Fruit fly (Drosophila melanogaster) whole organism, prepupa: ENCODE data around the gene Unc50.
A peak's percentile ranks its signal among the peaks of the same experiment; 100 is the strongest.

Source experiments
- Blimp-1 ChIP-seq: fragments of 200-800 bp; sonication (Bioruptor generic); optimal IDR thresholded peaks from 3 replicates; lab custom pipeline; 2017; ENCODE audit warnings: missing biosample characterization, missing genetic modification characterization, mild to moderate bottlenecking, moderate library complexity, missing genetic modification reagents
- CG10631 ChIP-seq: fragments of 200-800 bp; sonication (Bioruptor generic); optimal IDR thresholded peaks from 2 replicates; lab custom pipeline; 2016; ENCODE audit warnings: missing biosample characterization, missing genetic modification characterization
- CG10669 ChIP-seq: fragments of 200-800 bp; sonication (Bioruptor generic); optimal IDR thresholded peaks from 3 replicates; lab custom pipeline; 2018; ENCODE audit warnings: missing biosample characterization, mild to moderate bottlenecking, missing genetic modification characterization, moderate library complexity
- CG11294 ChIP-seq: fragments of 200-800 bp; sonication (Bioruptor generic); IDR thresholded peaks from 2 replicates; pipeline ENCODE4 v1.3.6; 2022; ENCODE audit warnings: missing biosample characterization, missing genetic modification characterization
- CG11762 ChIP-seq: fragments of 200-800 bp; sonication (Bioruptor generic); optimal IDR thresholded peaks from 3 replicates; lab custom pipeline; 2016; ENCODE audit warnings: missing biosample characterization, missing genetic modification characterization; ENCODE audit not compliant: insufficient read depth
- CG11902 ChIP-seq: fragments of 200-800 bp; sonication (Bioruptor generic); optimal IDR thresholded peaks from 3 replicates; lab custom pipeline; 2016; ENCODE audit warnings: missing biosample characterization, missing genetic modification characterization
- CG15336 ChIP-seq: fragments of 200-800 bp; sonication (Bioruptor generic); IDR thresholded peaks from 2 replicates; pipeline ENCODE4 v1.3.6; 2022; ENCODE audit warnings: missing biosample characterization, missing genetic modification characterization
- CG1621 ChIP-seq: fragments of 200-800 bp; sonication (Bioruptor generic); optimal IDR thresholded peaks from 3 replicates; lab custom pipeline; 2018; ENCODE audit warnings: missing biosample characterization, mild to moderate bottlenecking, missing genetic modification characterization
- CG16779 ChIP-seq: fragments of 200-800 bp; sonication (Bioruptor generic); optimal IDR thresholded peaks from 3 replicates; lab custom pipeline; 2017; ENCODE audit warnings: missing biosample characterization, mild to moderate bottlenecking, missing genetic modification characterization
- CG3032 ChIP-seq: fragments of 200-800 bp; optimal IDR thresholded peaks from 2 replicates; lab custom pipeline; 2019; ENCODE audit warnings: missing biosample characterization, mild to moderate bottlenecking, missing genetic modification characterization, moderate library complexity
- CG31627 ChIP-seq: fragments of 200-800 bp; sonication (Bioruptor generic); optimal IDR thresholded peaks from 3 replicates; lab custom pipeline; 2016; ENCODE audit warnings: missing biosample characterization, missing genetic modification characterization
- CG34406 ChIP-seq: fragments of 200-800 bp; sonication (Bioruptor generic); optimal IDR thresholded peaks from 3 replicates; lab custom pipeline; 2016; ENCODE audit warnings: missing biosample characterization, missing genetic modification characterization
- CG6163 ChIP-seq: fragments of 200-800 bp; sonication (Bioruptor generic); IDR thresholded peaks from 3 replicates; pipeline ENCODE4 v1.3.6; 2022; ENCODE audit warnings: missing biosample characterization, missing genetic modification characterization
- CG6276 ChIP-seq: fragments of 200-800 bp; sonication (Bioruptor generic); optimal IDR thresholded peaks from 2 replicates; lab custom pipeline; 2017; ENCODE audit warnings: missing biosample characterization, mild to moderate bottlenecking, missing genetic modification characterization
- CG6792 ChIP-seq: fragments of 200-800 bp; sonication (Bioruptor generic); optimal IDR thresholded peaks from 3 replicates; lab custom pipeline; 2016; ENCODE audit warnings: missing biosample characterization, missing genetic modification characterization
- CG6808 ChIP-seq: fragments of 200-800 bp; sonication (Bioruptor generic); optimal IDR thresholded peaks from 3 replicates; lab custom pipeline; 2017; ENCODE audit warnings: missing biosample characterization, missing genetic modification characterization, mild to moderate bottlenecking, moderate library complexity, missing genetic modification reagents
- CG6854 ChIP-seq: fragments of 200-800 bp; sonication (Bioruptor generic); optimal IDR thresholded peaks from 2 replicates; lab custom pipeline; 2017; ENCODE audit warnings: missing biosample characterization, mild to moderate bottlenecking, missing genetic modification characterization
- CG7368 ChIP-seq: fragments of 200-800 bp; sonication (Bioruptor generic); optimal IDR thresholded peaks from 3 replicates; lab custom pipeline; 2016; ENCODE audit warnings: missing biosample characterization, missing genetic modification characterization
- CG8319 ChIP-seq: fragments of 200-800 bp; sonication (Bioruptor generic); optimal IDR thresholded peaks from 3 replicates; lab custom pipeline; 2016; ENCODE audit warnings: missing biosample characterization, missing genetic modification characterization
- CG8632 ChIP-seq: fragments of 200-800 bp; sonication (Bioruptor generic); optimal IDR thresholded peaks from 3 replicates; lab custom pipeline; 2016; ENCODE audit warnings: missing biosample characterization, missing genetic modification characterization
- Eip75B ChIP-seq: fragments of 200-800 bp; sonication (Bioruptor generic); optimal IDR thresholded peaks from 3 replicates; lab custom pipeline; 2016; ENCODE audit warnings: missing biosample characterization, missing genetic modification characterization
- Eip78C ChIP-seq: fragments of 200-800 bp; sonication (Bioruptor generic); peaks from one replicate; lab custom pipeline; 2016; ENCODE audit warnings: missing biosample characterization, missing genetic modification characterization
- Eip93F ChIP-seq: fragments of 200-800 bp; sonication (Bioruptor generic); optimal IDR thresholded peaks from 2 replicates; lab custom pipeline; 2016; ENCODE audit warnings: missing biosample characterization, mild to moderate bottlenecking, missing genetic modification characterization
- Ets21C ChIP-seq: fragments of 200-800 bp; sonication (Bioruptor generic); optimal IDR thresholded peaks from 3 replicates; lab custom pipeline; 2016; ENCODE audit warnings: missing biosample characterization, missing genetic modification characterization
- Gug ChIP-seq: fragments of 200-800 bp; sonication (Bioruptor generic); IDR thresholded peaks from 2 replicates; pipeline ENCODE4 v1.3.6; 2022; ENCODE audit warnings: missing biosample characterization, missing genetic modification characterization
- Hr38 ChIP-seq: sonication (Bioruptor generic); optimal IDR thresholded peaks from 2 replicates; lab custom pipeline; 2016; ENCODE audit warnings: missing biosample characterization, missing genetic modification characterization
- Hr39 ChIP-seq: fragments of 200-800 bp; sonication (Bioruptor generic); optimal IDR thresholded peaks from 2 replicates; lab custom pipeline; 2016; ENCODE audit warnings: missing biosample characterization, missing genetic modification characterization
- Hr4 ChIP-seq: fragments of 200-800 bp; sonication (Bioruptor generic); optimal IDR thresholded peaks from 3 replicates; lab custom pipeline; 2016; ENCODE audit warnings: missing biosample characterization, missing genetic modification characterization
- Met ChIP-seq: fragments of 200-800 bp; sonication (Bioruptor generic); optimal IDR thresholded peaks from 3 replicates; lab custom pipeline; 2016; ENCODE audit warnings: missing biosample characterization, missing genetic modification characterization
- Smox ChIP-seq: fragments of 200-800 bp; sonication (Bioruptor generic); optimal IDR thresholded peaks from 3 replicates; lab custom pipeline; 2016; ENCODE audit warnings: missing biosample characterization, missing genetic modification characterization
- Sox102F ChIP-seq: fragments of 200-800 bp; sonication (Bioruptor generic); optimal IDR thresholded peaks from 2 replicates; lab custom pipeline; 2016; ENCODE audit warnings: missing biosample characterization, mild to moderate bottlenecking, missing genetic modification characterization
- Sox14 ChIP-seq: fragments of 200-800 bp; sonication (Bioruptor generic); optimal IDR thresholded peaks from 3 replicates; lab custom pipeline; 2016; ENCODE audit warnings: missing biosample characterization, missing genetic modification characterization
- Sox15 ChIP-seq: fragments of 200-800 bp; sonication (Bioruptor generic); optimal IDR thresholded peaks from 3 replicates; lab custom pipeline; 2016; ENCODE audit warnings: missing biosample characterization, missing genetic modification characterization
- achi ChIP-seq: fragments of 200-800 bp; sonication (Bioruptor generic); optimal IDR thresholded peaks from 3 replicates; lab custom pipeline; 2016; ENCODE audit warnings: missing biosample characterization, missing genetic modification characterization
- cyc ChIP-seq: fragments of 200-800 bp; sonication (Bioruptor generic); optimal IDR thresholded peaks from 3 replicates; lab custom pipeline; 2016; ENCODE audit warnings: missing biosample characterization, missing genetic modification characterization
- eg ChIP-seq: fragments of 200-800 bp; sonication (Bioruptor generic); IDR thresholded peaks from 3 replicates; pipeline ENCODE4 v1.3.6; 2022; ENCODE audit warnings: missing biosample characterization, missing genetic modification characterization
- esn ChIP-seq: fragments of 200-800 bp; sonication (Bioruptor generic); optimal IDR thresholded peaks from 2 replicates; lab custom pipeline; 2016; ENCODE audit warnings: missing biosample characterization, mild to moderate bottlenecking, missing genetic modification characterization, moderate library complexity
- fd85E ChIP-seq: fragments of 200-800 bp; sonication (Bioruptor generic); optimal IDR thresholded peaks from 3 replicates; lab custom pipeline; 2016; ENCODE audit warnings: missing biosample characterization, missing genetic modification characterization
- fkh ChIP-seq: fragments of 200-800 bp; sonication (Bioruptor generic); optimal IDR thresholded peaks from 3 replicates; lab custom pipeline; 2017; ENCODE audit warnings: missing biosample characterization, mild to moderate bottlenecking, missing genetic modification characterization, moderate library complexity
- net ChIP-seq: fragments of 200-800 bp; sonication (Bioruptor generic); optimal IDR thresholded peaks from 3 replicates; lab custom pipeline; 2016; ENCODE audit warnings: missing biosample characterization, missing genetic modification characterization
- pdm3 ChIP-seq: fragments of 200-800 bp; sonication (Bioruptor generic); optimal IDR thresholded peaks from 3 replicates; lab custom pipeline; 2016; ENCODE audit warnings: missing biosample characterization, missing genetic modification characterization
- salr ChIP-seq, 2 experiments: fragments of 200-800 bp; sonication (Bioruptor generic); optimal IDR thresholded peaks; 3 replicates each; lab custom pipeline; 2016 to 2018; ENCODE audit warnings: missing biosample characterization in 2 of 2, missing genetic modification characterization in 2 of 2, mild to moderate bottlenecking in 1 of 2
- spab ChIP-seq: fragments of 200-800 bp; sonication (Bioruptor generic); optimal IDR thresholded peaks from 2 replicates; lab custom pipeline; 2017; ENCODE audit warnings: missing biosample characterization, mild to moderate bottlenecking, missing genetic modification characterization, missing genetic modification reagents
- ss ChIP-seq, 2 experiments: fragments of 200-800 bp; sonication (Bioruptor generic); optimal IDR thresholded peaks; 2 replicates in 1 of 2; 3 replicates in 1 of 2; lab custom pipeline; 2017 to 2018; ENCODE audit warnings: mild to moderate bottlenecking in 2 of 2, missing biosample characterization in 2 of 2, missing genetic modification characterization in 2 of 2, moderate library complexity in 1 of 2
- svp ChIP-seq: fragments of 200-800 bp; sonication (Bioruptor generic); peaks from one replicate; lab custom pipeline; 2016; ENCODE audit warnings: missing biosample characterization, missing genetic modification characterization
- topi ChIP-seq: fragments of 200-800 bp; sonication (Bioruptor generic); optimal IDR thresholded peaks from 3 replicates; lab custom pipeline; 2016; ENCODE audit warnings: missing biosample characterization, missing genetic modification characterization
- vri ChIP-seq: fragments of 200-800 bp; sonication (Bioruptor generic); optimal IDR thresholded peaks from 3 replicates; lab custom pipeline; 2016; ENCODE audit warnings: missing biosample characterization, mild to moderate bottlenecking, missing genetic modification characterization

Gene Unc50

DNA sequence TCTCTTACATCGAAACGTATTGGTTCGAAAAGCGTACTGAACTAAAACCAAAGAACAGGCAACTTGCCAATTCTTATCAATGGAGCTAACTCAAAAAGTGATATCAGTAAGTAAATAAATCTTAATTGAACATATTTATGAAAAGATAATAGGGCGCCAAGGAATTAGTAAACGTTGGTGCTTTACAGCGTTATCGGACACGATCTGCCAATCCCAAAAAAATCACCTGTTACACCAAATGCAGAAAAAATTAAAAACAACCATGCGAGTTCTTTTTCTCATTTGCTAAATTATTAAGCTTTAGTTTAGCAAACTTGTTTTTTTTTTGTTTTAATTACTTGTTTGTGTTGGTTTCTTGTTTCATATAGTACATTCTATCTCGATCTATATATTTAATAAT is 21.7 kb downstream of the Unc50 start, which contains the start of gene CG42489:
CG42489 (minus strand) TSS at position 101 of the 400 bp plus-strand sequence.
- TF ChIP-seq CG15336 (GFP tag; lab: Robert Waterston, UW), result no peak
- TF ChIP-seq spab (GFP tag; lab: Kevin White, UChicago), result no peak
- no peak for TF ChIP-seq cyc
- no peak for TF ChIP-seq CG11762 (GFP tag; lab: Kevin White, UChicago)
- TF ChIP-seq eg (GFP tag; lab: Robert Waterston, UW), result no peak
- TF ChIP-seq, all 60 proteins: peak for 0

DNA sequence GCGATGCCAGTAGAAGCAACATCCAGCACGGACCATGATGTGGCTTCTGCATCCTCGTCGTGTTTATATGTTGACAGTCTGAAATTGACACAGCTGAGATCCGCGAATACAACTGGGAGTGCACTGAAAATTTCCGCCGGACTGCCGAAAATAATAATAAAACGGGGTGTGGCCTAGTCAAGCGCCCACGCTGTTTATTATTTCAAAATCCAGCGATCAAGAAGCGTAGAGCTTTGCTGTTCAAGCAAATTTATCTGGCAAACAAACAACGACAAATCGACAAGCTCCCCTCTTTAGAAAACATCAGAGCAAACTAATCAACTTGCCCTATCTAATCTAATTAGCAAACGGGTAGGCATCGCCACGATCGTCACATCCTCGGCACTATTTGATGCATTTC is 22.4 kb downstream of the Unc50 start:
- no peak for TF ChIP-seq CG6163 (GFP tag; lab: Robert Waterston, UW)
- TF ChIP-seq fkh (GFP tag; lab: Kevin White, UChicago), result peak; percentile 40
- TF ChIP-seq CG16779 (tag; lab: Kevin White, UChicago), result no peak
- no peak for TF ChIP-seq CG6808 (GFP tag; lab: Kevin White, UChicago)

DNA sequence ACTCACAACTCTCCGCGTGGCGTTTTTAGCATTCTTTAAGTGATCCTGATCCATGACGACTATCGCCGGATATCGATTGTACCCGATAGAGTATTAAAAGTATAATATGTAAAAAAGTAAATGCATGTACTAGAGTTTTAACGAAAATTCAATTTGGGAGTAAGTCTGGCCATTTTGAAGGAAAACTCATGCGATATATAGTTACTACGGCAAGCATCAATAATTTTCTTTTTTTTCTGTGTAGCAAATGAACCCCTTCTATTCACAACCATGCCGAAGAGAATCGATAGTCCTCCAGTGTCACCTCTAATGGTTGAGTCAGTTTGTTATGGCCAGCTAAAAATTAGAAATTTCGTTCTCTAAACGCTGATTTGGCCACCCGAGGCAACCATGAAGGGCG is 23.7 kb downstream of the Unc50 start, which contains the start of the genes Sys1 and Dhod:
Sys1 (plus strand) TSS at position 91 of the 400 bp plus-strand sequence.
Dhod (minus strand) TSS at position 186 of the 400 bp plus-strand sequence.
- TF ChIP-seq CG6808 (GFP tag; lab: Kevin White, UChicago), result peak; percentile 15
- TF ChIP-seq CG3032 (tag; lab: Kevin White, UChicago), result peak; percentile 53
- peak; percentile 59 for TF ChIP-seq vri
- TF ChIP-seq Smox, result peak; percentile 81
- TF ChIP-seq Blimp-1 (GFP tag; lab: Kevin White, UChicago), result no peak
- TF ChIP-seq CG6792 (GFP tag; lab: Kevin White, UChicago), result peak; percentile 65
- TF ChIP-seq CG1621 (tag; lab: Kevin White, UChicago), result peak; percentile 29
- peak; percentile 39 for TF ChIP-seq CG10669 (GFP tag; lab: Kevin White, UChicago)
- TF ChIP-seq achi (GFP tag; lab: Kevin White, UChicago), result peak; percentile 73
- no peak for TF ChIP-seq CG6276 (GFP tag; lab: Kevin White, UChicago)
- TF ChIP-seq spab (GFP tag; lab: Kevin White, UChicago), result no peak
- TF ChIP-seq CG11902, result peak; percentile 64
- no peak for TF ChIP-seq fd85E
- peak; percentile 82 for TF ChIP-seq cyc
- peak in 1 of 2 experiments; percentile 45 for TF ChIP-seq salr (GFP tag; optimal IDR thresholded peaks at IDR 0.05; lab: Kevin White, UChicago)
- peak; percentile 53; the same call in 1 of the 2 replicates for TF ChIP-seq CG11294 (GFP tag; lab: Robert Waterston, UW)
- peak; percentile 74 for TF ChIP-seq CG8319 (GFP tag; lab: Kevin White, UChicago)
- peak; percentile 84 for TF ChIP-seq CG31627
- TF ChIP-seq Sox102F, result peak; percentile 81
- no peak for TF ChIP-seq CG16779 (tag; lab: Kevin White, UChicago)
- TF ChIP-seq CG34406 (GFP tag; lab: Kevin White, UChicago), result peak; percentile 63
- peak; percentile 79 for TF ChIP-seq Ets21C (GFP tag; lab: Kevin White, UChicago)
- TF ChIP-seq Hr38 (GFP tag; lab: Kevin White, UChicago), result peak; percentile 77
- TF ChIP-seq Eip78C (GFP tag; lab: Kevin White, UChicago), result peak; percentile 89
- TF ChIP-seq Eip93F (GFP tag; lab: Kevin White, UChicago), result no peak
- TF ChIP-seq topi (GFP tag; lab: Kevin White, UChicago), result peak; percentile 79
- TF ChIP-seq Hr39, result peak; percentile 86
- peak; percentile 81 for TF ChIP-seq CG10631 (GFP tag; lab: Kevin White, UChicago)
- TF ChIP-seq esn (GFP tag; lab: Kevin White, UChicago), result peak; percentile 85
- TF ChIP-seq Sox14 (GFP tag; lab: Kevin White, UChicago), result peak; percentile 85
- peak; percentile 65 for TF ChIP-seq Sox15 (GFP tag; lab: Kevin White, UChicago)
- peak; percentile 79 for TF ChIP-seq Met (GFP tag; lab: Kevin White, UChicago)
- peak; percentile 61 for TF ChIP-seq net
- TF ChIP-seq Hr4 (GFP tag; lab: Kevin White, UChicago), result peak; percentile 84
- peak in 1 of 2 experiments; percentile 15 for TF ChIP-seq ss (GFP tag; optimal IDR thresholded peaks at IDR 0.05; lab: Kevin White, UChicago)
- peak; percentile 94 for TF ChIP-seq svp (GFP tag; lab: Kevin White, UChicago)
- TF ChIP-seq eg (GFP tag; lab: Robert Waterston, UW), result peak; percentile 73; the same call in 2 of the 3 replicates
- peak; percentile 69 for TF ChIP-seq CG7368 (GFP tag; lab: Kevin White, UChicago)
- TF ChIP-seq CG6854 (GFP tag; lab: Kevin White, UChicago), result no peak
- peak; percentile 45 for TF ChIP-seq CG8632
- peak; percentile 75 for TF ChIP-seq Eip75B (GFP tag; lab: Kevin White, UChicago)
- TF ChIP-seq pdm3 (GFP tag; lab: Kevin White, UChicago), result peak; percentile 85
- peak; percentile 67 for TF ChIP-seq Gug
